Worm (Caenorhabditis elegans): ENCODE results near the gene F10C2.5.

Gene F10C2.5

ce11 chrV:12063036-12063435 is 17.8 kb downstream of the F10C2.5 start, which contains the start of gene clh-6:
Gene clh-6, minus strand, starts transcription at chrV:12063368.
- no peak for TF ChIP-seq mbf-1 (tag; optimal IDR thresholded peaks at IDR 0.05)
- no peak for TF ChIP-seq alr-1 (tag; optimal IDR thresholded peaks at IDR 0.05)
- no peak for TF ChIP-seq unc-62 (GFP tag; optimal IDR thresholded peaks at IDR 0.05)
- peak; percentile 0 for TF ChIP-seq nhr-21 (tag; optimal IDR thresholded peaks at IDR 0.05)
- peak; percentile 58 for TF ChIP-seq ama-1 (optimal IDR thresholded peaks at IDR 0.05)

- TF ChIP-seq lsy-2 (tag; optimal IDR thresholded peaks at IDR 0.05) (peak in 1 of 2 experiments; percentile 8), fos-1 (tag; optimal IDR thresholded peaks at IDR 0.05) (peak; percentile 93), F13H6.1 (tag; optimal IDR thresholded peaks at IDR 0.05) (peak; percentile 0), mab-5 (tag; optimal IDR thresholded peaks at IDR 0.05) (no peak), sma-9 (GFP tag; optimal IDR thresholded peaks at IDR 0.05) (no peak), sma-9 (tag; optimal IDR thresholded peaks at IDR 0.05) (no peak), R02D3.7 (tag; optimal IDR thresholded peaks at IDR 0.05) (no peak), unc-55 (GFP tag; optimal IDR thresholded peaks at IDR 0.05) (peak; percentile 16), ztf-4 (tag; optimal IDR thresholded peaks at IDR 0.05) (no peak), nhr-129 (tag; optimal IDR thresholded peaks at IDR 0.05) (peak; percentile 52), lin-11 (tag; optimal IDR thresholded peaks at IDR 0.05) (peak; percentile 3), nhr-10 (tag; optimal IDR thresholded peaks at IDR 0.05) (no peak), lin-13 (GFP tag; optimal IDR thresholded peaks at IDR 0.05) (no peak), nhr-77 (tag; optimal IDR thresholded peaks at IDR 0.05) (no peak), crh-2 (tag; optimal IDR thresholded peaks at IDR 0.05) (peak; percentile 57), C34F6.9 (tag; optimal IDR thresholded peaks at IDR 0.05) (peak; percentile 64), nhr-11 (tag; optimal IDR thresholded peaks at IDR 0.05) (no peak), mdl-1 (tag; optimal IDR thresholded peaks at IDR 0.05) (peak in 1 of 2 experiments; percentile 44), mbf-1 (tag; optimal IDR thresholded peaks at IDR 0.05) (no peak)
Observed at ce11 chrV:12065369-12065768, 20.1 kb downstream of the F10C2.5 start, which contains the start of gene pqn-53. Gene pqn-53, minus strand, starts transcription at chrV:12065391.

- TF ChIP-seq Y55F3AM.14 (GFP tag; optimal IDR thresholded peaks at IDR 0.05) (no peak), alr-1 (tag; optimal IDR thresholded peaks at IDR 0.05) (no peak), C34F6.9 (tag; optimal IDR thresholded peaks at IDR 0.05) (peak; percentile 19), lin-13 (GFP tag; optimal IDR thresholded peaks at IDR 0.05) (peak; percentile 42), fos-1 (tag; optimal IDR thresholded peaks at IDR 0.05) (no peak), nhr-129 (tag; optimal IDR thresholded peaks at IDR 0.05) (peak; percentile 30), sma-3 (GFP tag; optimal IDR thresholded peaks at IDR 0.05) (peak; percentile 1), unc-55 (GFP tag; optimal IDR thresholded peaks at IDR 0.05) (peak; percentile 43), lsy-2 (tag; optimal IDR thresholded peaks at IDR 0.05) (peak in 1 of 2 experiments; percentile 59), nhr-25 (tag; optimal IDR thresholded peaks at IDR 0.05) (no peak)
Observed at ce11 chrV:12065859-12066258, 20.6 kb downstream of the F10C2.5 start.

- TF ChIP-seq nhr-10 (tag; optimal IDR thresholded peaks at IDR 0.05) = no peak
- TF ChIP-seq crh-2 (tag; optimal IDR thresholded peaks at IDR 0.05) = no peak
- no peak for TF ChIP-seq lin-11 (tag; optimal IDR thresholded peaks at IDR 0.05)
- TF ChIP-seq unc-39 (tag; optimal IDR thresholded peaks at IDR 0.05) = no peak
- no peak for TF ChIP-seq R02D3.7 (tag; optimal IDR thresholded peaks at IDR 0.05)
- no peak for TF ChIP-seq alr-1 (tag; optimal IDR thresholded peaks at IDR 0.05)
- no peak for TF ChIP-seq nhr-237 (tag; optimal IDR thresholded peaks at IDR 0.05)
- TF ChIP-seq snpc-4 (tag; optimal IDR thresholded peaks at IDR 0.05) = no peak
- no peak for TF ChIP-seq ama-1 (optimal IDR thresholded peaks at IDR 0.05)
- TF ChIP-seq nhr-23 (tag; optimal IDR thresholded peaks at IDR 0.05) = no peak
- TF ChIP-seq elt-1 (tag; optimal IDR thresholded peaks at IDR 0.05) = no peak
- no peak for TF ChIP-seq Y55F3AM.14 (GFP tag; optimal IDR thresholded peaks at IDR 0.05)
Observed at ce11 chrV:12068437-12068836, 23.2 kb downstream of the F10C2.5 start, which contains the start of gene kmo-2. Gene kmo-2, minus strand, starts transcription at chrV:12068537.

- no peak for TF ChIP-seq mab-5 (tag; optimal IDR thresholded peaks at IDR 0.05)
- no peak for TF ChIP-seq ztf-11 (tag; optimal IDR thresholded peaks at IDR 0.05)
- no peak for TF ChIP-seq snpc-4 (tag; optimal IDR thresholded peaks at IDR 0.05)
- no peak for TF ChIP-seq nhr-25 (tag; optimal IDR thresholded peaks at IDR 0.05)
- TF ChIP-seq unc-39 (tag; optimal IDR thresholded peaks at IDR 0.05) = no peak
- no peak for TF ChIP-seq mdl-1 (tag; optimal IDR thresholded peaks at IDR 0.05)
- TF ChIP-seq elt-3 (tag; optimal IDR thresholded peaks at IDR 0.05) = no peak
- no peak for TF ChIP-seq sem-4 (tag; optimal IDR thresholded peaks at IDR 0.05)
- TF ChIP-seq nhr-23 (tag; optimal IDR thresholded peaks at IDR 0.05) = no peak
- TF ChIP-seq lin-13 (GFP tag; optimal IDR thresholded peaks at IDR 0.05) = no peak
- TF ChIP-seq nhr-21 (tag; optimal IDR thresholded peaks at IDR 0.05) = no peak
- no peak for TF ChIP-seq skn-1 (tag; optimal IDR thresholded peaks at IDR 0.05)
- no peak for TF ChIP-seq gmeb-1 (tag; optimal IDR thresholded peaks at IDR 0.05)
- TF ChIP-seq F13H6.1 (tag; optimal IDR thresholded peaks at IDR 0.05) = no peak
- TF ChIP-seq lin-39 (tag; optimal IDR thresholded peaks at IDR 0.05) = no peak
- no peak for TF ChIP-seq nhr-6 (tag; optimal IDR thresholded peaks at IDR 0.05)
- TF ChIP-seq R02D3.7 (tag; optimal IDR thresholded peaks at IDR 0.05) = no peak
- no peak for TF ChIP-seq Y55F3AM.14 (GFP tag; optimal IDR thresholded peaks at IDR 0.05)
- TF ChIP-seq peb-1 (tag; optimal IDR thresholded peaks at IDR 0.05) = no peak
- TF ChIP-seq unc-55 (GFP tag; optimal IDR thresholded peaks at IDR 0.05) = no peak
Observed at ce11 chrV:12070419-12070818, 25.2 kb downstream of the F10C2.5 start, which contains the start of gene kmo-1. Gene kmo-1, minus strand, starts transcription at chrV:12070519.

Measured in whole organism, L2 larva.